Worm (Caenorhabditis elegans) whole organism, L3 larva: ENCODE data around the gene nhr-97.

Experiments used
- R02D3.7 ChIP-seq: fragments of 150-350 bp; optimal IDR thresholded peaks from 2 replicates; lab custom pipeline; 2014; ENCODE audit warnings: missing biosample characterization, missing genetic modification characterization
- ama-1 ChIP-seq: fragments of 150-350 bp; optimal IDR thresholded peaks from 2 replicates; lab custom pipeline; 2018
- ceh-28 ChIP-seq: fragments of 150-350 bp; optimal IDR thresholded peaks from 2 replicates; lab custom pipeline; 2014; ENCODE audit warnings: missing biosample characterization, missing genetic modification reagents, missing genetic modification characterization
- ceh-82 ChIP-seq: fragments of 150-350 bp; optimal IDR thresholded peaks from 2 replicates; lab custom pipeline; 2014; ENCODE audit warnings: missing biosample characterization, missing genetic modification characterization
- ceh-9 ChIP-seq: sonication (generic microtip); optimal IDR thresholded peaks from 2 replicates; lab custom pipeline; 2018; ENCODE audit warnings: missing biosample characterization, missing genetic modification characterization
- daf-12 ChIP-seq: fragments of 150-350 bp; optimal IDR thresholded peaks from 2 replicates; lab custom pipeline; 2014; ENCODE audit warnings: missing biosample characterization, missing genetic modification reagents, missing genetic modification characterization
- egl-27 ChIP-seq: sonication (generic microtip); optimal IDR thresholded peaks from 4 replicates; lab custom pipeline; 2017; ENCODE audit warnings: missing biosample characterization, missing genetic modification reagents, missing genetic modification characterization
- elt-2 ChIP-seq: sonication (generic microtip); optimal IDR thresholded peaks from 2 replicates; lab custom pipeline; 2016; ENCODE audit warnings: missing genetic modification reagents, mild to moderate bottlenecking, missing genetic modification characterization, missing compliant biosample characterization
- elt-3 ChIP-seq, 3 experiments: fragments of 150-350 bp in 1 of 3; sonication (generic microtip) in 2 of 3; optimal IDR thresholded peaks; 2 replicates in 2 of 3; 4 replicates in 1 of 3; lab custom pipeline; 2014 to 2017; ENCODE audit warnings: missing biosample characterization in 3 of 3, missing genetic modification characterization in 3 of 3
- eor-1 ChIP-seq, 2 experiments: fragments of 150-350 bp; optimal IDR thresholded peaks; 2 replicates each; lab custom pipeline; 2014 to 2018; ENCODE audit warnings: missing biosample characterization in 2 of 2, missing genetic modification characterization in 2 of 2
- fkh-10 ChIP-seq: sonication (generic microtip); optimal IDR thresholded peaks from 2 replicates; lab custom pipeline; 2017; ENCODE audit warnings: missing biosample characterization, missing genetic modification reagents, missing genetic modification characterization
- fkh-2 ChIP-seq: fragments of 150-350 bp; optimal IDR thresholded peaks from 2 replicates; lab custom pipeline; 2014; ENCODE audit warnings: missing biosample characterization, missing genetic modification reagents, missing genetic modification characterization
- jun-1 ChIP-seq: fragments of 150-350 bp; optimal IDR thresholded peaks from 2 replicates; lab custom pipeline; 2014; ENCODE audit warnings: missing biosample characterization, missing genetic modification reagents, missing genetic modification characterization
- lin-15B ChIP-seq: fragments of 150-350 bp; optimal IDR thresholded peaks from 2 replicates; lab custom pipeline; 2014; ENCODE audit warnings: missing biosample characterization, missing genetic modification characterization
- lin-39 ChIP-seq: fragments of 150-350 bp; optimal IDR thresholded peaks from 2 replicates; lab custom pipeline; 2018; ENCODE audit warnings: missing biosample characterization, missing genetic modification reagents, missing genetic modification characterization
- lsy-12 ChIP-seq: sonication (generic microtip); optimal IDR thresholded peaks from 2 replicates; lab custom pipeline; 2016; ENCODE audit warnings: mild to moderate bottlenecking, missing genetic modification characterization, missing compliant biosample characterization
- mdl-1 ChIP-seq: fragments of 150-350 bp; optimal IDR thresholded peaks from 2 replicates; lab custom pipeline; 2014; ENCODE audit warnings: missing biosample characterization, missing genetic modification characterization
- mml-1 ChIP-seq: fragments of 150-350 bp; sonication (generic microtip); optimal IDR thresholded peaks from 3 replicates; lab custom pipeline; 2014; ENCODE audit warnings: missing biosample characterization, missing genetic modification characterization
- nfya-1 ChIP-seq: sonication (generic microtip); optimal IDR thresholded peaks from 2 replicates; lab custom pipeline; 2017; ENCODE audit warnings: missing genetic modification characterization, mild to moderate bottlenecking, missing compliant biosample characterization, antibody characterized with exemption, moderate library complexity; ENCODE audit not compliant: insufficient read depth
- nhr-11 ChIP-seq: fragments of 150-350 bp; optimal IDR thresholded peaks from 2 replicates; lab custom pipeline; 2014; ENCODE audit warnings: missing biosample characterization, missing genetic modification characterization
- nhr-23 ChIP-seq: fragments of 150-350 bp; optimal IDR thresholded peaks from 2 replicates; lab custom pipeline; 2014; ENCODE audit warnings: missing biosample characterization, missing genetic modification reagents, missing genetic modification characterization
- nhr-237 ChIP-seq: fragments of 150-350 bp; optimal IDR thresholded peaks from 2 replicates; lab custom pipeline; 2014; ENCODE audit warnings: missing biosample characterization, missing genetic modification characterization
- nhr-25 ChIP-seq: sonication (generic microtip); optimal IDR thresholded peaks from 2 replicates; lab custom pipeline; 2017; ENCODE audit warnings: missing biosample characterization, missing genetic modification characterization
- nhr-28 ChIP-seq: fragments of 150-350 bp; optimal IDR thresholded peaks from 2 replicates; lab custom pipeline; 2014; ENCODE audit warnings: missing biosample characterization, missing genetic modification characterization
- nhr-43 ChIP-seq: sonication (generic microtip); optimal IDR thresholded peaks from 2 replicates; lab custom pipeline; 2016; ENCODE audit warnings: mild to moderate bottlenecking, missing genetic modification characterization, missing compliant biosample characterization; ENCODE audit not compliant: poor library complexity, severe bottlenecking
- nhr-67 ChIP-seq: fragments of 150-350 bp; optimal IDR thresholded peaks from 2 replicates; lab custom pipeline; 2014; ENCODE audit warnings: missing biosample characterization, missing genetic modification characterization
- nhr-77 ChIP-seq: fragments of 150-350 bp; optimal IDR thresholded peaks from 2 replicates; lab custom pipeline; 2014; ENCODE audit warnings: missing biosample characterization, missing genetic modification characterization
- pha-4 ChIP-seq: fragments of 150-350 bp; optimal IDR thresholded peaks from 2 replicates; lab custom pipeline; 2014; ENCODE audit warnings: missing biosample characterization, missing genetic modification reagents, missing genetic modification characterization
- pqm-1 ChIP-seq: fragments of 150-350 bp; optimal IDR thresholded peaks from 2 replicates; lab custom pipeline; 2017; ENCODE audit warnings: missing biosample characterization, missing genetic modification characterization, inconsistent platforms
- sea-2 ChIP-seq: fragments of 150-350 bp; sonication (generic microtip); optimal IDR thresholded peaks from 4 replicates; lab custom pipeline; 2014; ENCODE audit warnings: missing biosample characterization, missing genetic modification reagents, missing genetic modification characterization
- skn-1 ChIP-seq: fragments of 150-350 bp; optimal IDR thresholded peaks from 2 replicates; lab custom pipeline; 2014; ENCODE audit warnings: missing biosample characterization, missing genetic modification characterization
- snpc-4 ChIP-seq: fragments of 150-350 bp; optimal IDR thresholded peaks from 2 replicates; lab custom pipeline; 2014; ENCODE audit warnings: missing biosample characterization, missing genetic modification characterization
- tbx-2 ChIP-seq: sonication (generic microtip); optimal IDR thresholded peaks from 2 replicates; lab custom pipeline; 2016; ENCODE audit warnings: mild to moderate bottlenecking, missing genetic modification characterization, missing compliant biosample characterization
- unc-39 ChIP-seq: sonication (generic microtip); optimal IDR thresholded peaks from 4 replicates; lab custom pipeline; 2017; ENCODE audit warnings: missing biosample characterization, missing genetic modification characterization
- unc-62 ChIP-seq: fragments of 150-350 bp; sonication (generic microtip); optimal IDR thresholded peaks from 4 replicates; lab custom pipeline; 2014; ENCODE audit warnings: missing biosample characterization, missing genetic modification reagents, missing genetic modification characterization

The nhr-97 gene

DNA sequence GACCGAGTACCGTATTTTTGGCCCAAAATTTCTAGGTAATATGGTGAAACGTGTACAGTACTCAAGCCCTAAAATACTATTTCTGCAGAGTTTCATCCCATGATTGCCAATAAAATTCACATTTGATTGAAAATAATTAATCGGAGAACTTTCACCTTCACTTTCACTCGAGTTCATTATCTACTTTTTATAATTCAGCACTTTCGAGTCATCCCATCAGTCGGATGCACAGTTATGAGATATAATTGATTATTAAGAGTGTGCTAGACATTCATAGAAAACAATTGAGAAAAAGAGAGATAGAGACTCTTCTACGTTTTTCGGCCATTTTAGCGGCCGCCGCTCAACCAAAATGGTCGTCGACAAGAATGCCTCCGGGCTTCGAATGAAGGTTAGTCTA, 45.3 kb downstream of the nhr-97 start, which contains the start of gene fat-3:
fat-3 (plus strand) TSS at position 313 of the 400 bp plus-strand sequence.
- peak; percentile 19 for TF ChIP-seq pha-4
- TF ChIP-seq nhr-43 (tag; lab: Kevin White, UChicago): peak; percentile 15
- peak; percentile 63 for TF ChIP-seq pqm-1 (tag; lab: Kevin White, UChicago)
- TF ChIP-seq ceh-28: peak; percentile 46
- TF ChIP-seq R02D3.7 (tag; lab: Kevin White, UChicago): no peak
- TF ChIP-seq elt-2: peak; percentile 78
- TF ChIP-seq ceh-9 (tag; lab: Kevin White, UChicago): no peak
- TF ChIP-seq skn-1 (tag; lab: Kevin White, UChicago): peak; percentile 9

DNA sequence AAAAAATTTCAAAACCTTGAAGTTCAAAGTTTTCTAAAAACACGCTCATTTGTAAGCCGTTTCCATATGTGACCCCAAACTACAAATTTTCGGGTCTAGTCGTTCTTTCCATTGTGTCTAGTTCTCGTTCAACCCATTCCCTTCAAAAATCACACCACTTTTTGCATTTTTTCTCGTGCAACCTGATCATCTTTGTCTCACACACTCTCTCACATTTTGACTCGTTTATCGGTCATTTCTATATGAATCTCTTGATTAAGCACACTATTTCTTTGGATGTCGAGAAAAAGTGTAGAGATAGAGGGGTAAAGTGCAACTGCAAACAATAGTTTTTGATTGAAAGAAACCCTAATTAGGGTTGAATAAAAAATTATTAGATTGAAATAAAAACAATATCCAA, 46.1 kb downstream of the nhr-97 start:
- TF ChIP-seq egl-27 (tag; lab: Kevin White, UChicago) (peak; percentile 23), ama-1 (peak; percentile 79), nhr-237 (tag; lab: Kevin White, UChicago) (no peak), snpc-4 (tag; lab: Kevin White, UChicago) (peak; percentile 52), elt-2 (peak; percentile 82), jun-1 (tag; lab: Kevin White, UChicago) (peak; percentile 55), pha-4 (peak; percentile 76), unc-39 (tag; lab: Kevin White, UChicago) (no peak), lin-15B (tag; lab: Kevin White, UChicago) (peak; percentile 29), nhr-25 (peak; percentile 74), unc-62 (GFP tag; lab: Kevin White, UChicago) (no peak), nfya-1 (tag; lab: Kevin White, UChicago) (peak; percentile 38), nhr-28 (tag; lab: Kevin White, UChicago) (no peak), pqm-1 (tag; lab: Kevin White, UChicago) (peak; percentile 58), nhr-43 (tag; lab: Kevin White, UChicago) (peak; percentile 64), lsy-12 (tag; lab: Kevin White, UChicago) (peak; percentile 35), nhr-23 (tag; lab: Kevin White, UChicago) (peak; percentile 90), ceh-28 (peak; percentile 57)
- TF ChIP-seq, all 47 proteins: peak for 14

DNA sequence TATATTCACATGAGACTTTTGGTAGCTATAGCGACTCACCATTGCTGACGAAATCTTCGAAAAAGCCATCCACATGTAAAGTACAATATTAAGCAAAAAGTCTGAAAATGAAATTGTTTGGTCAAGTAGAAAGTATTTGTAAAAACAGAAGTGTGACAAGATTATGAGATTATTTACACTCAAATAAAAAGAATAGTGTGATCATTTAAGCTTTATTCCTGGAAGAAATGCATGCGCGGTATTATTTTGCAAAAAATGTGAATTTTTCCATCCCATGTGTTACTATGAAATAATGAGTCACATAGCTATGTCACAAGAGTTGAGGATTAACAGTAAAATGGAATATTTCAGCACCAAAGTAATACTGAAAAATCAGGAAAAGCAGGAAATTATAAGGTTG, 53.2 kb downstream of the nhr-97 start, which contains the start of gene dct-15:
dct-15 (minus strand) TSS at position 101 of the 400 bp plus-strand sequence.
- no peak for TF ChIP-seq ama-1
- TF ChIP-seq mml-1: no peak
- no peak for TF ChIP-seq elt-3 (tag; optimal IDR thresholded peaks at IDR 0.05; lab: Kevin White, UChicago)
- no peak for TF ChIP-seq egl-27 (tag; lab: Kevin White, UChicago)
- no peak for TF ChIP-seq nhr-43 (tag; lab: Kevin White, UChicago)
- TF ChIP-seq nhr-77 (tag; lab: Kevin White, UChicago): no peak
- no peak for TF ChIP-seq snpc-4 (tag; lab: Kevin White, UChicago)
- TF ChIP-seq ceh-82: no peak
- TF ChIP-seq R02D3.7 (tag; lab: Kevin White, UChicago): no peak
- TF ChIP-seq fkh-2 (tag; lab: Kevin White, UChicago): no peak
- no peak for TF ChIP-seq daf-12
- no peak for TF ChIP-seq nhr-11
- TF ChIP-seq nhr-67 (tag; lab: Kevin White, UChicago): no peak
- no peak for TF ChIP-seq sea-2 (GFP tag; lab: Kevin White, UChicago)
- TF ChIP-seq ceh-9 (tag; lab: Kevin White, UChicago): no peak
- no peak for TF ChIP-seq fkh-10 (GFP tag; lab: Kevin White, UChicago)
- no peak for TF ChIP-seq skn-1 (tag; lab: Kevin White, UChicago)
- TF ChIP-seq mdl-1 (tag; lab: Kevin White, UChicago): no peak

DNA sequence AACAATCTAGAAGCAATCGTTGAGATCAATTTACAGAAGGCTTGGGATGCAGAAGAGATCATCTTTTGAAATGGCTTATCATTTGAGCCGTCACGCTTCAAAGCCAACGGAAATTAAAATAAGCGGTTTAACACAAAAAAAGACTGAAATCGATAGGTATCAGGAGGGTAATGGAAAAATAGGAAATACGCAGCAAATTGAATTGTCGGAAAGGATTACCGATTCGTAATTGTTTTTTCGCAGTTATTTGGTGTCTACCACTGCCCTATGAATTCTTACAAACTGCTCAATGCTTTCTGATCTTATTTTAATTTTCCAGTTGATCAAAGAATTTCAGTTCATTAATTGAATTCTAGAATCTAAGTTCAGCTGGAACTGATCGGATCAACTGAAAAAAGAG, 54.0 kb downstream of the nhr-97 start:
- TF ChIP-seq R02D3.7 (tag; lab: Kevin White, UChicago) (no peak), nhr-11 (no peak), eor-1 (tag; optimal IDR thresholded peaks at IDR 0.05; lab: Kevin White, UChicago) (no peak), mml-1 (no peak), unc-39 (tag; lab: Kevin White, UChicago) (no peak), tbx-2 (no peak), lin-39 (no peak), pha-4 (no peak)
- TF ChIP-seq, all 47 proteins: peak for 0
